Fruit fly (Drosophila melanogaster) S2 (cell line): ENCODE measurements around the gene Irp-1B.

Source experiments
- CG8478 ChIP-seq: fragments of >200 bp; optimal IDR thresholded peaks from 2 replicates; lab custom pipeline; 2018
- CTCF ChIP-seq, 2 experiments: fragments of >200 bp; optimal IDR thresholded peaks; 2 replicates each; lab custom pipeline; 2018

DNA sequence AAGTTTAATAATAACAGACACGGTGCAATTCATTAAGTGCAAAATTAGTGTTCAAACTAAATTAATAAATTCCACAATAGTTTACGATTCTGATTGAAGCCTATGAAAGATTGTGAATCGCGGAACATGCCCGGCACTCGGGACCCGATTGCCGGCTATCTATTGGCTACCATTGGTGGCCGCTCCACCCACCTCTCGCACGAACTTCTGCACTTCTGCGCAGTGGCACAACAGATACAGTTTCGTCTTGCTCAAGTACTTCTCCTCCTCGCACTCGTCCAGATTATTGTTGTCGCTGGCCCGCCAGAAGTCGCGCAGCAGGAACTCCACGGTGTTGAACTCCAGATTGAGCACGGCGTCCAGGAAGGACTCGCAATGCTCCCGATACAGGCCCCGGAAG lies 48.4 kb downstream of the Irp-1B start:
- TF ChIP-seq CTCF (optimal IDR thresholded peaks at IDR 0.05; lab: Kevin White, UChicago) (no peak), CG8478 (lab: Kevin White, UChicago) (no peak)
